Fruit fly (Drosophila melanogaster): ENCODE results near the gene betaTub85D.

Gene betaTub85D

DNA sequence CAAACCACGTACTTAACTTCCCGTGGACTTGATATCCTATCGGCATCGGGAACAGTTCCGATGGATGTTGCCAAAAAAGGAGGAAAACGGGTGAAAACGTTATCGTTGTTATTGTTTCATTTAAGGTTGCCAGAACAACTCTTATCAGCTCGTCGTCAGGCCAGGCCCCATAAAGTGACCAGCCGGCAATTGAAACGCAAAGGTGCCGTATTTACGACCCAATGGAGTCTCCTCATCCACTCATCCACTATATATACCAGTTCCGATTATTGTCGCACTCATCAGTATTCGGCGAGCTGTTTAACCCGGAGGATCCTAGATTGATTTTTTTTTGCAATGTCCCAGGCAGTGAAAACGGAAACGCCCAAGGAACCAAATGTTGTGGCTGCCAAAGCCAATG is 45.0 kb downstream of the betaTub85D start, which contains the start of gene Srr:
Srr (plus strand) TSS at position 278 of the 400 bp plus-strand sequence.
- TF ChIP-seq CG1832 (GFP tag; optimal IDR thresholded peaks at IDR 0.05), result no peak
- no peak for TF ChIP-seq grau (tag; optimal IDR thresholded peaks at IDR 0.05)
- TF ChIP-seq NC2α (GFP tag; optimal IDR thresholded peaks at IDR 0.05), result no peak
- TF ChIP-seq vfl (GFP tag; optimal IDR thresholded peaks at IDR 0.05), result no peak
- no peak for TF ChIP-seq Dfd (GFP tag; optimal IDR thresholded peaks at IDR 0.05)
- no peak for TF ChIP-seq CG12236 (GFP tag; optimal IDR thresholded peaks at IDR 0.05)
- no peak for TF ChIP-seq MBD-R2 (GFP tag; IDR thresholded peaks at IDR 0.05)
- TF ChIP-seq fd64A (GFP tag; optimal IDR thresholded peaks at IDR 0.05), result no peak
- no peak for TF ChIP-seq gfzf (GFP tag; optimal IDR thresholded peaks at IDR 0.05)
- no peak for TF ChIP-seq HLH4C (GFP tag; IDR thresholded peaks at IDR 0.05; ENCODE audit: partially characterized antibody)
- peak; percentile 16 for TF ChIP-seq Med (GFP tag)
- TF ChIP-seq D19B (GFP tag; optimal IDR thresholded peaks at IDR 0.05), result no peak
- no peak for TF ChIP-seq CG14667 (GFP tag; IDR thresholded peaks at IDR 0.05)
- TF ChIP-seq CG2712 (tag; optimal IDR thresholded peaks at IDR 0.05), result no peak
- no peak for TF ChIP-seq E2f2 (GFP tag; IDR thresholded peaks at IDR 0.05)
- no peak for TF ChIP-seq kah (GFP tag; optimal IDR thresholded peaks at IDR 0.05)
- peak; percentile 2 for TF ChIP-seq cad (GFP tag; optimal IDR thresholded peaks at IDR 0.05)

DNA sequence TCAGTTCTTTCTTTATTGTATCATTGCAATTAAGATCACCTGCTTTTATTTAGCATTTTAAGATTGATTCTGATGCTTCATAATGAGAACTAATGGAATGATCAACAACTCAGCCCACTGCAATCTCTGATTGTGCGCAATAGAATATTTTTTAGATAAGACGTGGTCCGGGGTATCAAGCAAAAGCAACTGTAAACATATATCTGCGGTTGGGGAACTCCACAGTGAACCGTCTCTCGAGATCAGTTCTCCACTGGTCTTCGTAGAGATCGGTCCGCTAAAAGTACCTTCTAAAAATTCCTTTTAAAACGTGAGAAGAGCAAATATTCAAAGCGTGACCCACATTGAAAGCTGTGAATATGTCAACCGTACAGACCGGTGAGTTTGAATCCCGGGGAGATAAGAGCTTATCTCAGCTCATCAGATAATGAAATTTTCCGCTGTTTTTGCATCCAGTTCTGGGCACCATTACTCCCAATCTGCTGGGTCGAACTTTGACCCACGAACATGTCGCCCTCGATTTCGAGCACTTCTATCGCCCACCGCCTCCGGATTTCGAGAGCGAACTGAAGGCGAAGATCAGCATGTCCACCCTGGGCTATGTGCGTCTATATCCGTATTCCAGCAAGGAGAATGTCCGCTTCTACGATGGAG is 46.9 kb downstream of the betaTub85D start, which contains the start of gene CG18473:
CG18473 (plus strand) TSS at position 240 of the 654 bp plus-strand sequence.
- peak in 1 of 2 experiments; percentile 58 for TF ChIP-seq Hr78 (GFP tag; optimal IDR thresholded peaks at IDR 0.05)
- peak; percentile 10 for TF ChIP-seq Med (GFP tag)
- no peak for TF ChIP-seq ATbp (GFP tag; optimal IDR thresholded peaks at IDR 0.05)
- TF ChIP-seq pita (GFP tag; optimal IDR thresholded peaks at IDR 0.05), result no peak
- TF ChIP-seq chm (GFP tag; IDR thresholded peaks at IDR 0.05), result no peak
- peak; percentile 43; the same call in 1 of the 2 replicates for TF ChIP-seq sob (GFP tag; IDR thresholded peaks at IDR 0.05)
- TF ChIP-seq dpn (GFP tag; optimal IDR thresholded peaks at IDR 0.05), result no peak

DNA sequence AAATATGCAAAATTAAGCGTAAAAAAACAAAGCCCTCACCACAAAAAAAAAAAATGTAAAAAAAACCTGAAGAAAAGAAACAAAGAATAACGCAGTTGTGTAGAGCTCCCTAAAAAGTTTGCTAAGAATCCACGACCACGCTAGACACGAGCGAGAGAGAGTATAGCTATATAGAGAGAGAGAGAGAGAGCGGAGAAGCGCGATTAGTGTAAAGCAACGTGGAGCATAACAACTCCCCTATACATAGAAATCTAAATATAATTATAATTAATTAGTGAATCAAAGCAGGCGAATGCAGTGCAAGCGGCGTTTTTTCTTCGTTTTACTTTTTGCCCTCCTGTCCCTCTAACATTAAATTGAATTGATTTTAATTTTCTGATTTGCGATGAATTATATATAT is 50.7 kb downstream of the betaTub85D start:
- peak; percentile 69; the same call in 1 of the 3 replicates for TF ChIP-seq CG2199 (GFP tag; IDR thresholded peaks at IDR 0.05)
- TF ChIP-seq CG31441 (GFP tag; IDR thresholded peaks at IDR 0.05), result no peak
- TF ChIP-seq tup (GFP tag; optimal IDR thresholded peaks at IDR 0.05), result no peak
- no peak for TF ChIP-seq CG10565 (GFP tag; optimal IDR thresholded peaks at IDR 0.05)
- no peak for TF ChIP-seq ken (GFP tag; IDR thresholded peaks at IDR 0.05)
- no peak for TF ChIP-seq dysf (GFP tag; IDR thresholded peaks at IDR 0.05)
- no peak for TF ChIP-seq CG32532 (GFP tag; IDR thresholded peaks at IDR 0.05)
- peak; percentile 70 for TF ChIP-seq CG7745 (tag; optimal IDR thresholded peaks at IDR 0.05)
- TF ChIP-seq dpn (GFP tag; optimal IDR thresholded peaks at IDR 0.05), result no peak
- TF ChIP-seq fd96Cb (tag; optimal IDR thresholded peaks at IDR 0.05), result no peak
- peak; percentile 40 to 78 for TF ChIP-seq Trl (optimal IDR thresholded peaks at IDR 0.05)
- no peak for TF ChIP-seq Trl (GFP tag; optimal IDR thresholded peaks at IDR 0.05)
- no peak for TF ChIP-seq Six4 (GFP tag; optimal IDR thresholded peaks at IDR 0.05)
- no peak for TF ChIP-seq E2f1 (GFP tag; IDR thresholded peaks at IDR 0.05)
- TF ChIP-seq Dp (GFP tag; optimal IDR thresholded peaks at IDR 0.05), result no peak

Measured in whole organism, embryonic.